Worm (Caenorhabditis elegans) whole organism, young adult: ENCODE measurements around the gene F19B6.1.

Experiments
- B0019.2 ChIP-seq: fragments of 200-800 bp; sonication (Bioruptor generic); conservative IDR thresholded peaks from 2 replicates; pipeline ENCODE4 v1.3.6; 2022; ENCODE audit warnings: missing genetic modification reagents, missing genetic modification characterization, missing compliant biosample characterization
- B0261.1 ChIP-seq: sonication (generic microtip); optimal IDR thresholded peaks from 2 replicates; lab custom pipeline; 2016; ENCODE audit warnings: mild to moderate bottlenecking, missing genetic modification characterization, moderate library complexity, missing compliant biosample characterization
- C06A6.2 ChIP-seq: fragments of 200-800 bp; sonication (Bioruptor generic); conservative IDR thresholded peaks from 2 replicates; pipeline ENCODE4 v1.3.6; 2022; ENCODE audit warnings: missing genetic modification characterization, missing compliant biosample characterization
- D2030.7 ChIP-seq: fragments of 200-800 bp; sonication (Bioruptor generic); IDR thresholded peaks from 2 replicates; pipeline ENCODE4 v1.3.6; 2022; ENCODE audit warnings: missing genetic modification reagents, missing genetic modification characterization, missing compliant biosample characterization
- F33H1.4 ChIP-seq: fragments of 200-800 bp; sonication (Bioruptor generic); IDR thresholded peaks from 2 replicates; pipeline ENCODE4 v1.3.6; 2022; ENCODE audit warnings: missing genetic modification reagents, missing genetic modification characterization, missing compliant biosample characterization
- F39B2.1 ChIP-seq: fragments of 200-800 bp; sonication (Bioruptor generic); IDR thresholded peaks from 2 replicates; pipeline ENCODE4 v1.3.6; 2022; ENCODE audit warnings: missing genetic modification reagents, missing genetic modification characterization, missing compliant biosample characterization
- F52B5.7 ChIP-seq: sonication (generic microtip); optimal IDR thresholded peaks from 2 replicates; lab custom pipeline; 2016; ENCODE audit warnings: mild to moderate bottlenecking, missing genetic modification characterization, missing compliant biosample characterization
- F55B11.4 ChIP-seq: sonication (generic microtip); optimal IDR thresholded peaks from 2 replicates; lab custom pipeline; 2016; ENCODE audit warnings: missing compliant biosample characterization, missing genetic modification characterization, borderline replicate concordance; ENCODE audit not compliant: insufficient read depth
- K11D2.4 ChIP-seq: fragments of 200-800 bp; sonication (Bioruptor generic); IDR thresholded peaks from 2 replicates; pipeline ENCODE4 v1.3.6; 2022; ENCODE audit warnings: missing genetic modification reagents, missing genetic modification characterization, missing compliant biosample characterization
- K12H6.12 ChIP-seq: fragments of 200-800 bp; sonication (Bioruptor generic); optimal IDR thresholded peaks from 2 replicates; lab custom pipeline; 2018; ENCODE audit warnings: mild to moderate bottlenecking, missing genetic modification characterization, missing compliant biosample characterization
- Y56A3A.18 ChIP-seq: fragments of 200-800 bp; sonication (Bioruptor generic); IDR thresholded peaks from 2 replicates; pipeline ENCODE4 v1.3.6; 2022; ENCODE audit warnings: missing genetic modification reagents, missing genetic modification characterization, missing compliant biosample characterization
- ama-1 ChIP-seq, 3 experiments: fragments of 150-350 bp in 1 of 3; sonication (generic microtip) in 2 of 3; optimal IDR thresholded peaks; 2 replicates each; lab custom pipeline; 2014 to 2018; ENCODE audit warnings: missing biosample characterization in 2 of 3, missing genetic modification characterization in 2 of 3, missing genetic modification reagents in 2 of 3
- aptf-3 ChIP-seq: fragments of 200-800 bp; sonication (Bioruptor generic); IDR thresholded peaks from 2 replicates; pipeline ENCODE4 v1.3.6; 2022; ENCODE audit warnings: missing genetic modification characterization, missing compliant biosample characterization
- athp-1 ChIP-seq: sonication (generic microtip); optimal IDR thresholded peaks from 2 replicates; lab custom pipeline; 2017; ENCODE audit warnings: mild to moderate bottlenecking, missing genetic modification characterization, missing compliant biosample characterization
- attf-5 ChIP-seq: fragments of 200-800 bp; sonication (Bioruptor generic); optimal IDR thresholded peaks from 2 replicates; lab custom pipeline; 2018; ENCODE audit warnings: mild to moderate bottlenecking, missing genetic modification characterization, missing compliant biosample characterization
- ccch-3 ChIP-seq: fragments of 200-800 bp; sonication (Bioruptor generic); optimal IDR thresholded peaks from 2 replicates; lab custom pipeline; 2018; ENCODE audit warnings: mild to moderate bottlenecking, missing genetic modification characterization, missing compliant biosample characterization
- cebp-1 ChIP-seq, 2 experiments: fragments of 200-800 bp in 1 of 2; sonication (Bioruptor generic) in 1 of 2; sonication (generic microtip) in 1 of 2; IDR thresholded peaks in 1 of 2; optimal IDR thresholded peaks in 1 of 2; 2 replicates each; pipeline versions ENCODE4 v1.3.6 to Lab custom; 2017 to 2022; ENCODE audit warnings: missing compliant biosample characterization in 2 of 2, missing genetic modification characterization in 2 of 2, mild to moderate bottlenecking in 1 of 2, missing genetic modification reagents in 1 of 2, moderate library complexity in 1 of 2
- cebp-2 ChIP-seq: fragments of 200-800 bp; sonication (Bioruptor generic); IDR thresholded peaks from 2 replicates; pipeline ENCODE4 v1.3.6; 2022; ENCODE audit warnings: missing genetic modification characterization, missing compliant biosample characterization
- dox-1 ChIP-seq: fragments of 200-800 bp; sonication (Bioruptor generic); IDR thresholded peaks from 2 replicates; pipeline ENCODE4 v1.3.6; 2022; ENCODE audit warnings: missing genetic modification reagents, missing genetic modification characterization, missing compliant biosample characterization
- dpl-1 ChIP-seq: fragments of 150-350 bp; optimal IDR thresholded peaks from 2 replicates; lab custom pipeline; 2014; ENCODE audit warnings: missing biosample characterization, missing genetic modification reagents, missing genetic modification characterization
- egl-18 ChIP-seq: fragments of 200-800 bp; sonication (Bioruptor generic); IDR thresholded peaks from 2 replicates; pipeline ENCODE4 v1.3.6; 2022; ENCODE audit warnings: missing genetic modification reagents, missing genetic modification characterization, missing compliant biosample characterization
- ets-4 ChIP-seq: fragments of 200-800 bp; sonication (Bioruptor generic); optimal IDR thresholded peaks from 2 replicates; lab custom pipeline; 2018; ENCODE audit warnings: mild to moderate bottlenecking, missing genetic modification characterization, missing compliant biosample characterization
- him-1 ChIP-seq: sonication (generic microtip); optimal IDR thresholded peaks from 2 replicates; lab custom pipeline; 2016; ENCODE audit warnings: missing genotype, missing genetic modification reagents, missing genetic modification characterization, missing compliant biosample characterization
- hmg-1.2 ChIP-seq: fragments of 200-800 bp; sonication (Bioruptor generic); IDR thresholded peaks from 2 replicates; pipeline ENCODE4 v1.3.6; 2022; ENCODE audit warnings: missing genetic modification reagents, missing genetic modification characterization, missing compliant biosample characterization
- hrde-1 ChIP-seq: sonication (generic microtip); optimal IDR thresholded peaks from 2 replicates; lab custom pipeline; 2016; ENCODE audit warnings: missing genetic modification characterization, mild to moderate bottlenecking, missing compliant biosample characterization, moderate library complexity, missing genotype, missing genetic modification reagents, borderline replicate concordance
- lin-26 ChIP-seq: fragments of 200-800 bp; sonication (Bioruptor generic); IDR thresholded peaks from 2 replicates; pipeline ENCODE4 v1.3.6; 2022; ENCODE audit warnings: missing genetic modification reagents, missing genetic modification characterization, missing compliant biosample characterization
- lin-35 ChIP-seq, 3 experiments: fragments of 150-350 bp in 2 of 3; sonication (generic microtip) in 1 of 3; optimal IDR thresholded peaks; 2 replicates each; lab custom pipeline; 2014 to 2018; ENCODE audit warnings: missing biosample characterization in 3 of 3, missing genetic modification characterization in 3 of 3, missing genetic modification reagents in 3 of 3
- lin-54 ChIP-seq: fragments of 200-800 bp; sonication (Bioruptor generic); optimal IDR thresholded peaks from 2 replicates; lab custom pipeline; 2018; ENCODE audit warnings: mild to moderate bottlenecking, missing genetic modification characterization, missing compliant biosample characterization
- madf-10 ChIP-seq: sonication (generic microtip); optimal IDR thresholded peaks from 2 replicates; lab custom pipeline; 2016; ENCODE audit warnings: mild to moderate bottlenecking, missing genetic modification characterization, missing compliant biosample characterization
- madf-3 ChIP-seq: fragments of 200-800 bp; sonication (Bioruptor generic); IDR thresholded peaks from 2 replicates; pipeline ENCODE4 v1.3.6; 2022; ENCODE audit warnings: missing genetic modification reagents, missing genetic modification characterization, missing compliant biosample characterization
- mcd-1 ChIP-seq: fragments of 200-800 bp; sonication (Bioruptor generic); IDR thresholded peaks from 2 replicates; pipeline ENCODE4 v1.3.6; 2022; ENCODE audit warnings: missing genetic modification reagents, missing genetic modification characterization, missing compliant biosample characterization
- nfyb-1 ChIP-seq: fragments of 200-800 bp; sonication (Bioruptor generic); IDR thresholded peaks from 2 replicates; pipeline ENCODE4 v1.3.6; 2022; ENCODE audit warnings: missing genetic modification reagents, missing genetic modification characterization, missing compliant biosample characterization
- nhr-120 ChIP-seq: fragments of 200-800 bp; sonication (Bioruptor generic); IDR thresholded peaks from 2 replicates; pipeline ENCODE4 v1.3.6; 2022; ENCODE audit warnings: missing genetic modification characterization, missing compliant biosample characterization
- nhr-80 ChIP-seq: sonication (generic microtip); optimal IDR thresholded peaks from 2 replicates; lab custom pipeline; 2016; ENCODE audit warnings: missing genetic modification characterization, missing compliant biosample characterization
- rcor-1 ChIP-seq: fragments of 200-800 bp; sonication (Bioruptor generic); IDR thresholded peaks from 2 replicates; pipeline ENCODE4 v1.3.6; 2022; ENCODE audit warnings: missing genetic modification reagents, missing genetic modification characterization, missing compliant biosample characterization
- rec-8 ChIP-seq, 2 experiments: sonication (generic microtip); optimal IDR thresholded peaks; 2 replicates each; lab custom pipeline; 2016; ENCODE audit warnings: mild to moderate bottlenecking in 2 of 2, missing genetic modification characterization in 2 of 2, missing genetic modification reagents in 2 of 2, missing genotype in 2 of 2, missing biosample characterization in 1 of 2, missing compliant biosample characterization in 1 of 2, moderate library complexity in 1 of 2
- repo-1 ChIP-seq: sonication (generic microtip); optimal IDR thresholded peaks from 2 replicates; lab custom pipeline; 2017; ENCODE audit warnings: mild to moderate bottlenecking, missing genetic modification characterization, missing compliant biosample characterization
- rpc-1 ChIP-seq, 2 experiments: fragments of 150-350 bp in 1 of 2; sonication (generic microtip) in 1 of 2; optimal IDR thresholded peaks; 2 replicates each; lab custom pipeline; 2014 to 2018; ENCODE audit warnings: missing biosample characterization in 1 of 2, missing genetic modification characterization in 1 of 2, missing genetic modification reagents in 1 of 2, missing genotype in 1 of 2
- snpc-4 ChIP-seq, 5 experiments: fragments of 150-350 bp in 1 of 5; sonication (generic microtip) in 4 of 5; optimal IDR thresholded peaks; 2 replicates each; lab custom pipeline; 2014 to 2018; ENCODE audit warnings: missing genetic modification characterization in 5 of 5, missing biosample characterization in 3 of 5, antibody characterized with exemption in 2 of 5, mild to moderate bottlenecking in 2 of 5, missing compliant biosample characterization in 2 of 5, missing genotype in 2 of 5, moderate library complexity in 2 of 5, missing genetic modification reagents in 1 of 5
- tbp1 ChIP-seq: fragments of 200-800 bp; sonication (Bioruptor generic); optimal IDR thresholded peaks from 2 replicates; lab custom pipeline; 2018; ENCODE audit warnings: mild to moderate bottlenecking, missing genetic modification characterization, missing compliant biosample characterization
- tbx-9 ChIP-seq: sonication (generic microtip); optimal IDR thresholded peaks from 2 replicates; lab custom pipeline; 2016; ENCODE audit warnings: borderline replicate concordance, missing genetic modification characterization, inconsistent platforms, missing compliant biosample characterization
- zfh-2 ChIP-seq: fragments of 200-800 bp; sonication (Bioruptor generic); conservative IDR thresholded peaks from 2 replicates; pipeline ENCODE4 v1.3.6; 2022; ENCODE audit warnings: missing genetic modification reagents, missing genetic modification characterization, missing compliant biosample characterization
- ztf-28 ChIP-seq: fragments of 200-800 bp; sonication (Bioruptor generic); IDR thresholded peaks from 2 replicates; pipeline ENCODE4 v1.3.6; 2022; ENCODE audit warnings: missing genetic modification reagents, missing genetic modification characterization, missing compliant biosample characterization
- ztf-3 ChIP-seq: fragments of 200-800 bp; sonication (Bioruptor generic); optimal IDR thresholded peaks from 2 replicates; lab custom pipeline; 2018; ENCODE audit warnings: mild to moderate bottlenecking, missing genetic modification characterization, missing compliant biosample characterization

Gene F19B6.1

DNA sequence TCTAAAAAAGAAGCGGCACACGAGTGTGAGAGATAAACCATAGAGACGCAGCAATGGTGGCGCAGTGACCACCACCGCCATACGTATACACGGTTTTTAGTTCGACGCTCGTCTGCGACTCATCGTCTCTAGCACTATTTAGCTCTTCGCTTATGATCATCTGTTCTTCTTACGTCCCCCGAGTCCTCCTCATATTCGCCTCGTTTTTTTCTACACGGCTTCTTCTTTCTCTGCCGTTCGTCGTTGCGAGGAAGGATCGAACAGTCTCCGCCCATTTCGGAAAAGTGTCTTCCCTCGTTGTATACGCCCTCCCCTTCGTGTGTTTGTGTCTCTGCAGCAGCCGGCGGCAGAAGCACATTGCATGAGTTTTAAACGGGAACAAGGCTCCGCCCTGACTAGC lies 29.1 kb upstream of the F19B6.1 start:
- TF ChIP-seq rcor-1 (no peak), F52B5.7 (tag; lab: Kevin White, UChicago) (no peak), cebp-2 (GFP tag; lab: Robert Waterston, UW) (no peak), him-1 (tag; lab: Kevin White, UChicago) (no peak), athp-1 (no peak), F39B2.1 (no peak), ets-4 (GFP tag; lab: Kevin White, UChicago) (no peak), egl-18 (GFP tag; lab: Robert Waterston, UW) (no peak), repo-1 (tag; lab: Kevin White, UChicago) (no peak), B0019.2 (no peak), tbp1 (GFP tag; lab: Kevin White, UChicago) (no peak), madf-10 (tag; lab: Kevin White, UChicago) (no peak), ccch-3 (no peak), cebp-1 (GFP tag; IDR thresholded peaks at IDR 0.05; lab: Robert Waterston, UW) (0 out of 2 replicates have a peak, but pooled peaks have one; percentile 22), cebp-1 (tag; optimal IDR thresholded peaks at IDR 0.05; lab: Kevin White, UChicago) (no peak), zfh-2 (GFP tag; lab: Robert Waterston, UW) (peak; percentile 71; the same call in 1 of the 2 replicates), hrde-1 (no peak), lin-35 (GFP tag; optimal IDR thresholded peaks at IDR 0.05; lab: Kevin White, UChicago) (no peak), K12H6.12 (tag; lab: Kevin White, UChicago) (peak; percentile 67), snpc-4 (GFP tag; optimal IDR thresholded peaks at IDR 0.05; lab: Kevin White, UChicago) (no peak), snpc-4 (tag; optimal IDR thresholded peaks at IDR 0.05; lab: Kevin White, UChicago) (peak in 1 of 4 experiments; percentile 15), C06A6.2 (GFP tag; lab: Robert Waterston, UW) (no peak), F55B11.4 (tag; lab: Kevin White, UChicago) (no peak), nhr-120 (GFP tag; lab: Robert Waterston, UW) (no peak), mcd-1 (GFP tag; lab: Robert Waterston, UW) (0 out of 2 replicates have a peak, but pooled peaks have one; percentile 31), dox-1 (peak; percentile 48; the same call in 1 of the 2 replicates), dpl-1 (GFP tag; lab: Kevin White, UChicago) (no peak), hmg-1.2 (GFP tag; lab: Robert Waterston, UW) (peak; percentile 53), rpc-1 (optimal IDR thresholded peaks at IDR 0.05; lab: Kevin White, UChicago) (no peak), rpc-1 (tag; optimal IDR thresholded peaks at IDR 0.05; lab: Kevin White, UChicago) (no peak), rec-8 (tag; optimal IDR thresholded peaks at IDR 0.05; lab: Kevin White, UChicago) (no peak)

DNA sequence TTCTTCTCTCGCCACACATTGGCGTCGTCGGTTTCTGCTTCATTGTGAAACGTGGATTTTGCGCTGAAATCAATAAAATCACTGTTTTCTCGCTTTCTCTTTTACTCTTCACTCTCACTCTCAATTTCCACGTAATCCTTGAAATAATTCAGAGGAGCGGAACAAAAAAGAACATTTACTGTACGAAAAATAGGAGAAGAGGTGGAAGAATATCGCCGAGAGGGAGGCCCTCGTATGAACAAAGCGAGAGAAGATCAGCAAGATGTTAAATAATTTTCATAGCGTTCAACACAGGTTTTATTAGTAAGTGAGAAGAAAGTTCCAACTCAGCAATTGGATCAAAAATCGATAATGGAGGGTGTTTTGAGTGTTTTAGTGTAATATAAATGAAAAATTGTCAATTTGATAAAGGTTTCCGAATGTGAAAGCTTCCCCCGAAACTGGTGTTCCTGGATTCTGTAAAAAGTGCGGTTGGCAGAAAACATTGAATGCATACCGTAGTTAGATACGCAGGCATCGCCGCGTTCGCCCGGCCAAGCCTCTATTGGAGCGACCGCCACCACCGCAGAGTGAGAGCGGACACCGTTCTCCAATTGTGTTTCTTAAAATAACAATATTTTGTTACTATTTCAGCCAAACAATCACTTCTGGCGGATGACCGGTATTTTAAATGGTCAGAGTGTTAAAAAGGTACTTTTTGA lies 25.7 kb upstream of the F19B6.1 start, which contains the start of the genes ccr-4 and ZC518.8:
TSS of gene ccr-4 (plus strand) at position 151 of the 701 bp plus-strand sequence.
TSS of gene ZC518.8 (minus strand) at position 517 of the 701 bp plus-strand sequence.
- TF ChIP-seq nfyb-1 (GFP tag; lab: Robert Waterston, UW), result no peak
- TF ChIP-seq attf-5 (GFP tag; lab: Kevin White, UChicago), result peak; percentile 52
- 0 out of 2 replicates have a peak, but pooled peaks have one; percentile 16 for TF ChIP-seq D2030.7 (GFP tag; lab: Robert Waterston, UW)
- TF ChIP-seq Y56A3A.18 (GFP tag; lab: Robert Waterston, UW), result no peak
- TF ChIP-seq zfh-2 (GFP tag; lab: Robert Waterston, UW), result peak; percentile 47; the same call in 1 of the 2 replicates
- TF ChIP-seq K11D2.4 (GFP tag; lab: Robert Waterston, UW), result no peak
- no peak for TF ChIP-seq tbx-9 (tag; lab: Kevin White, UChicago)
- TF ChIP-seq aptf-3, result 0 out of 2 replicates have a peak, but pooled peaks have one; percentile 34
- TF ChIP-seq cebp-2 (GFP tag; lab: Robert Waterston, UW), result 0 out of 2 replicates have a peak, but pooled peaks have one; percentile 56
- TF ChIP-seq nhr-80 (tag; lab: Kevin White, UChicago), result peak; percentile 40
- TF ChIP-seq lin-26 (GFP tag; lab: Robert Waterston, UW), result 0 out of 2 replicates have a peak, but pooled peaks have one; percentile 50
- no peak for TF ChIP-seq ama-1 (optimal IDR thresholded peaks at IDR 0.05; lab: Kevin White, UChicago)
- no peak for TF ChIP-seq ama-1 (GFP tag; optimal IDR thresholded peaks at IDR 0.05; lab: Kevin White, UChicago)
- TF ChIP-seq lin-54 (GFP tag; lab: Kevin White, UChicago), result peak; percentile 27
- TF ChIP-seq ztf-28 (GFP tag; lab: Robert Waterston, UW), result 0 out of 2 replicates have a peak, but pooled peaks have one; percentile 32
- no peak for TF ChIP-seq B0261.1 (tag; lab: Kevin White, UChicago)
- TF ChIP-seq nhr-120 (GFP tag; lab: Robert Waterston, UW), result no peak
- TF ChIP-seq ztf-3 (GFP tag; lab: Kevin White, UChicago), result no peak
- TF ChIP-seq F33H1.4 (GFP tag; lab: Robert Waterston, UW), result no peak
- TF ChIP-seq madf-3 (GFP tag; lab: Robert Waterston, UW), result no peak
- TF ChIP-seq athp-1, result no peak
